Fruit fly (Drosophila melanogaster) whole organism, wandering third instar larva: ENCODE measurements around the gene Spn85F.

Experiments
- Abd-B ChIP-seq: fragments of >200 bp; optimal IDR thresholded peaks from 2 replicates; lab custom pipeline; 2017; ENCODE audit warnings: missing biosample characterization, missing genetic modification characterization
- CG9705 ChIP-seq: fragments of 200-800 bp; sonication (Bioruptor generic); optimal IDR thresholded peaks from 2 replicates; lab custom pipeline; 2018; ENCODE audit warnings: missing biosample characterization, mild to moderate bottlenecking, missing genetic modification characterization
- CrebA ChIP-seq: fragments of 200-800 bp; sonication (Bioruptor generic); optimal IDR thresholded peaks from 2 replicates; lab custom pipeline; 2016; ENCODE audit warnings: missing biosample characterization, mild to moderate bottlenecking, missing genetic modification characterization, borderline replicate concordance
- Dfd ChIP-seq: fragments of >200 bp; optimal IDR thresholded peaks from 2 replicates; lab custom pipeline; 2017; ENCODE audit warnings: missing biosample characterization, missing genetic modification characterization
- Dif ChIP-seq: fragments of 200-275, 200-300 bp; sonication (Bioruptor generic); optimal IDR thresholded peaks from 2 replicates; lab custom pipeline; 2018; ENCODE audit warnings: missing biosample characterization, missing genetic modification characterization; ENCODE audit not compliant: partially characterized antibody
- GATAd ChIP-seq: sonication (Bioruptor generic); optimal IDR thresholded peaks from 2 replicates; lab custom pipeline; 2016; ENCODE audit warnings: missing biosample characterization, missing genetic modification characterization
- HLH106 ChIP-seq: fragments of 200-800 bp; optimal IDR thresholded peaks from 3 replicates; lab custom pipeline; 2019; ENCODE audit warnings: missing biosample characterization, mild to moderate bottlenecking, missing genetic modification characterization, moderate library complexity
- Hnf4 ChIP-seq: fragments of 200-800 bp; sonication (Bioruptor generic); optimal IDR thresholded peaks from 2 replicates; lab custom pipeline; 2016; ENCODE audit warnings: missing biosample characterization, mild to moderate bottlenecking, missing genetic modification characterization
- Hr83 ChIP-seq: fragments of 200-300 bp; sonication (Bioruptor generic); optimal IDR thresholded peaks from 2 replicates; lab custom pipeline; 2016; ENCODE audit warnings: missing biosample characterization, mild to moderate bottlenecking, missing genetic modification characterization, moderate library complexity; ENCODE audit not compliant: poor library complexity, severe bottlenecking
- Mio ChIP-seq: sonication (Bioruptor generic); optimal IDR thresholded peaks from 2 replicates; lab custom pipeline; 2016; ENCODE audit warnings: missing biosample characterization, missing genetic modification characterization
- Myc ChIP-seq: fragments of >200 bp; optimal IDR thresholded peaks from 2 replicates; lab custom pipeline; 2017
- N ChIP-seq: fragments of >200 bp; optimal IDR thresholded peaks from 2 replicates; lab custom pipeline; 2018; ENCODE audit warnings: missing biosample characterization, missing external identifiers, missing genetic modification characterization
- OdsH ChIP-seq: fragments of 200-800 bp; sonication (Bioruptor generic); optimal IDR thresholded peaks from 2 replicates; lab custom pipeline; 2016; ENCODE audit warnings: missing biosample characterization, mild to moderate bottlenecking, missing genetic modification characterization
- Rel ChIP-seq, 2 experiments: fragments of 200-800 bp; sonication (Bioruptor generic) in 1 of 2; optimal IDR thresholded peaks; 2 replicates in 1 of 2; 3 replicates in 1 of 2; lab custom pipeline; 2016 to 2019; ENCODE audit warnings: mild to moderate bottlenecking in 2 of 2, missing biosample characterization in 2 of 2, missing genetic modification characterization in 2 of 2, moderate library complexity in 1 of 2
- Sp1 ChIP-seq: fragments of 200-800 bp; sonication (Bioruptor generic); optimal IDR thresholded peaks from 3 replicates; lab custom pipeline; 2019; ENCODE audit warnings: missing biosample characterization, mild to moderate bottlenecking, missing genetic modification characterization, moderate library complexity
- Vsx2 ChIP-seq: fragments of 200-300, 225-300 bp; sonication (Bioruptor generic); optimal IDR thresholded peaks from 2 replicates; lab custom pipeline; 2018; ENCODE audit warnings: missing biosample characterization, missing genetic modification characterization; ENCODE audit not compliant: partially characterized antibody
- br ChIP-seq: fragments of 200-800 bp; sonication (Bioruptor generic); optimal IDR thresholded peaks from 2 replicates; lab custom pipeline; 2016; ENCODE audit warnings: missing biosample characterization, missing genetic modification characterization
- brk ChIP-seq: fragments of 200-800 bp; sonication (Bioruptor generic); optimal IDR thresholded peaks from 2 replicates; lab custom pipeline; 2016; ENCODE audit warnings: missing biosample characterization, mild to moderate bottlenecking, missing genetic modification characterization
- dl ChIP-seq, 2 experiments: fragments of 175-275, 200-275 bp in 1 of 2; fragments of 200-275 bp in 1 of 2; sonication (Bioruptor generic); optimal IDR thresholded peaks; lab custom pipeline; 2018; ENCODE audit warnings: mild to moderate bottlenecking in 2 of 2, missing biosample characterization in 2 of 2, missing genetic modification characterization in 2 of 2, moderate library complexity in 2 of 2; ENCODE audit not compliant: partially characterized antibody in 2 of 2, insufficient read depth in 1 of 2
- dmrt93B ChIP-seq: fragments of 200-800 bp; sonication (Bioruptor generic); optimal IDR thresholded peaks from 2 replicates; lab custom pipeline; 2018; ENCODE audit warnings: missing biosample characterization, mild to moderate bottlenecking, missing genetic modification characterization
- dsf ChIP-seq: sonication (Bioruptor generic); optimal IDR thresholded peaks from 2 replicates; lab custom pipeline; 2016; ENCODE audit warnings: missing biosample characterization, missing genetic modification characterization, borderline replicate concordance
- ey ChIP-seq: fragments of 200-800 bp; sonication (Bioruptor generic); optimal IDR thresholded peaks from 2 replicates; lab custom pipeline; 2016; ENCODE audit warnings: missing biosample characterization, missing genetic modification characterization
- foxo ChIP-seq, 2 experiments: fragments of 200-800 bp; sonication (Bioruptor generic); optimal IDR thresholded peaks; 2 replicates in 1 of 2; 3 replicates in 1 of 2; lab custom pipeline; 2016 to 2017; ENCODE audit warnings: missing biosample characterization in 2 of 2, missing genetic modification characterization in 2 of 2
- fru ChIP-seq: fragments of 200-800 bp; sonication (Bioruptor generic); optimal IDR thresholded peaks from 3 replicates; lab custom pipeline; 2016; ENCODE audit warnings: missing biosample characterization, mild to moderate bottlenecking, missing genetic modification characterization
- h ChIP-seq: fragments of 200-800 bp; sonication (Bioruptor generic); optimal IDR thresholded peaks from 3 replicates; lab custom pipeline; 2016; ENCODE audit warnings: missing biosample characterization, mild to moderate bottlenecking, missing genetic modification characterization
- jim ChIP-seq: fragments of 175-275, 200-325 bp; sonication (Bioruptor generic); optimal IDR thresholded peaks from 2 replicates; lab custom pipeline; 2016; ENCODE audit warnings: missing biosample characterization, mild to moderate bottlenecking, missing genetic modification characterization
- lola ChIP-seq: fragments of >200 bp; optimal IDR thresholded peaks from 2 replicates; lab custom pipeline; 2017; ENCODE audit warnings: missing biosample characterization, missing genetic modification characterization
- pan ChIP-seq: fragments of >200 bp; optimal IDR thresholded peaks from 2 replicates; lab custom pipeline; 2017
- psq ChIP-seq: fragments of 200-800 bp; sonication (Bioruptor generic); optimal IDR thresholded peaks from 3 replicates; lab custom pipeline; 2017; ENCODE audit warnings: missing biosample characterization, mild to moderate bottlenecking, missing genetic modification characterization, moderate library complexity
- rgr ChIP-seq: fragments of 200-800 bp; sonication (Bioruptor generic); optimal IDR thresholded peaks from 3 replicates; lab custom pipeline; 2016; ENCODE audit warnings: missing biosample characterization, mild to moderate bottlenecking, missing genetic modification characterization
- sage ChIP-seq: fragments of 200-800 bp; sonication (Bioruptor generic); optimal IDR thresholded peaks from 2 replicates; lab custom pipeline; 2016; ENCODE audit warnings: missing biosample characterization, mild to moderate bottlenecking, missing genetic modification characterization
- sv ChIP-seq: fragments of 200-800 bp; sonication (Bioruptor generic); optimal IDR thresholded peaks from 3 replicates; lab custom pipeline; 2016; ENCODE audit warnings: missing biosample characterization, missing genetic modification characterization
- tai ChIP-seq: sonication (Bioruptor generic); optimal IDR thresholded peaks from 2 replicates; lab custom pipeline; 2016; ENCODE audit warnings: missing biosample characterization, missing genetic modification characterization
- woc ChIP-seq: sonication (Bioruptor generic); optimal IDR thresholded peaks from 2 replicates; lab custom pipeline; 2016; ENCODE audit warnings: missing biosample characterization, mild to moderate bottlenecking, missing genetic modification characterization

Spn85F gene

DNA sequence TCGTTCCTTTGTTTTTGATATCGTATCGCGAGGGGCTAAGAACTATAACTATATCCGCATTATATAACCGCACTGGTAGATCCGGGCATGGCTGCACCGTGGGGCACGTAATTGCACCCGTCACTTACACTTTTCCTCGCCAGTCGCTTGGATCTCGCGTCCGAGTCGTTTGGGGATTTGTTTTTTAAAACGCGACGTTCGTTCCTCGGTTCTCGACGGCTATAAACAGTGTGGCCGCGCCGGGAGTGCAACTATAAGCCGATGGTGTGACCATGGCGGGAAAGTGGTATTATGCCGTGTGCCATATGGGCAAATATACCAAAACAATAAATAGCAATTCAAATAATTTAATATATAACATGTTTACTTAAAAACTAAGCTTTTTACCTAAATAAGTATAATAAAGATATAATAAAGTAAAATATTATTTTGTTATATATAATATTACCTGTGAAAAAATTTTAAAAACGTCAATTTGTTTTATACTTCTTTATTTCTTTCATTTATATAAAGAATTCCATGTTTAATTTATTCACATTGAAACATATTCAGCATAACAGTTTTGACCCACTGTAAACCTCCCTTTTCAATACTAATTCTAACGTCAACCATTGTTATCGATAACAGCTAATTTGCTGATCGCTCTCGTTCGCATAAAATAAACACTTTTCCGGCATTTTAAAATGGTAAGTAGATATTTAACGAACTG, 45.9 kb downstream of the Spn85F start, which contains the start of the genes Mical and CG3909 (continued):
- TF ChIP-seq HLH106 (tag; lab: Kevin White, UChicago) (peak; percentile 89), foxo (GFP tag; optimal IDR thresholded peaks at IDR 0.05; lab: Kevin White, UChicago) (peak in 1 of 2 experiments; percentile 87), h (GFP tag; lab: Kevin White, UChicago) (peak; percentile 71), Dfd (GFP tag; lab: Kevin White, UChicago) (no peak), GATAd (GFP tag; lab: Kevin White, UChicago) (no peak), psq (GFP tag; lab: Kevin White, UChicago) (peak; percentile 74)

DNA sequence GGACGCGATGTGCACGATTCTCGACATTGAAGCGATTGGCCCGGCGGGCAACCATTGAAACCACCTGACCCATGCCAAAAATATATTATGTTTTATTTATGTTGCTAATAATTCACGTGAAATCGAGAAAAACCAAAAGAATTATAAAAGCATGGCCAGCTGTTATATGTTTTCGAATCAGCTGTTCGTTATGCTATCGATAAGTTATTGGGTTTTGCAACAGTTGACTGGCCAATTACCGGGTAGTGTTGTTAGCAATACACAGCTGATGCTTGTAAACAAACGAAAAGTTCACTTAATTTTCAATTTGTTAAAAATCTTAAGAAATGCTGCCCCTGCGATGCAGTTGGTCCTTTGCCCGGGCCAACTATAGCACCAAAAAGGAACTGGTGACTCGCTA, 48.4 kb downstream of the Spn85F start, which contains the start of the genes CG11722 and mtTFB2:
TSS of gene CG11722 (minus strand) at position 200 of the 400 bp plus-strand sequence.
TSS of gene mtTFB2 (plus strand) at position 232 of the 400 bp plus-strand sequence.
- TF ChIP-seq tai (GFP tag; lab: Kevin White, UChicago), result no peak
- no peak for TF ChIP-seq dmrt93B (GFP tag; lab: Kevin White, UChicago)
- TF ChIP-seq Vsx2 (GFP tag; lab: Kevin White, UChicago), result peak; percentile 91
- TF ChIP-seq Rel (GFP tag; optimal IDR thresholded peaks at IDR 0.05; lab: Kevin White, UChicago), result no peak
- TF ChIP-seq Rel (tag; optimal IDR thresholded peaks at IDR 0.05; lab: Kevin White, UChicago), result peak; percentile 5
- no peak for TF ChIP-seq dl (GFP tag; optimal IDR thresholded peaks at IDR 0.05; lab: Kevin White, UChicago; ENCODE audit: insufficient read depth in 1 of 2, partially characterized antibody in 2 of 2)
- no peak for TF ChIP-seq psq (GFP tag; lab: Kevin White, UChicago)
- peak; percentile 50 for TF ChIP-seq Hnf4 (GFP tag; lab: Kevin White, UChicago)
- no peak for TF ChIP-seq CG9705
- TF ChIP-seq fru, result no peak
- TF ChIP-seq Abd-B, result no peak
- TF ChIP-seq woc (GFP tag; lab: Kevin White, UChicago), result no peak
- TF ChIP-seq Mio (GFP tag; lab: Kevin White, UChicago), result no peak
- TF ChIP-seq lola, result no peak
- TF ChIP-seq foxo (GFP tag; optimal IDR thresholded peaks at IDR 0.05; lab: Kevin White, UChicago), result no peak
- TF ChIP-seq N (GFP tag; lab: Kevin White, UChicago), result no peak
- TF ChIP-seq jim (GFP tag; lab: Kevin White, UChicago), result no peak
- no peak for TF ChIP-seq pan (lab: Kevin White, UChicago)
- no peak for TF ChIP-seq OdsH
- TF ChIP-seq rgr, result no peak
- no peak for TF ChIP-seq GATAd (GFP tag; lab: Kevin White, UChicago)
- no peak for TF ChIP-seq HLH106 (tag; lab: Kevin White, UChicago)
- TF ChIP-seq brk (GFP tag; lab: Kevin White, UChicago), result no peak
- TF ChIP-seq h (GFP tag; lab: Kevin White, UChicago), result no peak
- no peak for TF ChIP-seq Hr83 (GFP tag; lab: Kevin White, UChicago)

DNA sequence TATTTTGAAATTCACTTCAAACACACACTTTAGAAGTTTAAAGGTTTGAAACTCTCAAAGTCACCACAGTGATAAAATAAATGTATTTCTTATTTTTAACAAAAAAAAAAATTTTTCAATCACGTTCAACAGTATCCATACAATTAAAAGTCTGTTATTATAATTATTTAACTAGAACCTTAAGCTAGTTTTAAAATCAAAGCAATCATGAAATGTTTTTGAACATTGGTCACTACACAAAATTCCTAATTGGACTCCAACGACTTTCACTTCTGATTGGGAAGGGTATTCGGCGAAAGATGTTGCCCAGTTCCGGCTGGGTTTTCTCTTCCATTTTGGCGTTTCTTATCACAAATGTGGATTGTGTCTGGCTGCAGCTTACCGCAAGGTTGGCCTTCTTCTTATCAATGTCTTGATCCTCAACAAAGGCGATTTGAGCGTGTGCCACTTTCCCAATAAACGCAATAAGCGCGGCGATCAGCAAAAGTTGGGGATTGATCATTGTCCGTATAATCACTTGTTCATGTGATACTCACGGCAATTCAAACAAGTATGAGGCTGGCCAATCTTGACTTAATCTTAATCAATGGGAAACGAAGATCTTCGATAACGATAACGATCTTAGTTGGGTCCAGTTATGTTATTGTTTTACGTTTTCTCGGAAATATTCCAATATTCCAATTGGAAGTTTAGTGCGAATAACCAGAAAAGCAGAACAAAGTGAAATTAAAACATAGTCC, 51.2 kb downstream of the Spn85F start:
- no peak for TF ChIP-seq dsf (GFP tag; lab: Kevin White, UChicago)
- peak; percentile 63 for TF ChIP-seq ey (GFP tag; lab: Kevin White, UChicago)
- peak; percentile 69 for TF ChIP-seq fru
- TF ChIP-seq Hnf4 (GFP tag; lab: Kevin White, UChicago), result peak; percentile 42
- TF ChIP-seq rgr, result peak; percentile 68
- TF ChIP-seq OdsH, result peak; percentile 74
- peak; percentile 43 for TF ChIP-seq CG9705
- peak; percentile 76 for TF ChIP-seq br (GFP tag; lab: Kevin White, UChicago)
- no peak for TF ChIP-seq jim (GFP tag; lab: Kevin White, UChicago)
- TF ChIP-seq psq (GFP tag; lab: Kevin White, UChicago), result peak; percentile 55
- TF ChIP-seq tai (GFP tag; lab: Kevin White, UChicago), result no peak
- no peak for TF ChIP-seq Dif (GFP tag; lab: Kevin White, UChicago)
- no peak for TF ChIP-seq Vsx2 (GFP tag; lab: Kevin White, UChicago)
- peak; percentile 75 for TF ChIP-seq h (GFP tag; lab: Kevin White, UChicago)
- peak; percentile 69 for TF ChIP-seq woc (GFP tag; lab: Kevin White, UChicago)
- peak; percentile 76 for TF ChIP-seq Sp1 (GFP tag; lab: Kevin White, UChicago)
- peak; percentile 6 for TF ChIP-seq sv (GFP tag; lab: Kevin White, UChicago)
- TF ChIP-seq HLH106 (tag; lab: Kevin White, UChicago), result peak; percentile 69
- no peak for TF ChIP-seq Myc (lab: Kevin White, UChicago)
- TF ChIP-seq foxo (GFP tag; optimal IDR thresholded peaks at IDR 0.05; lab: Kevin White, UChicago), result peak in 1 of 2 experiments; percentile 73
- TF ChIP-seq CrebA (GFP tag; lab: Kevin White, UChicago), result no peak
- no peak for TF ChIP-seq sage (GFP tag; lab: Kevin White, UChicago)
